Worm (Caenorhabditis elegans): ENCODE data around the gene top-2.

The top-2 gene

ce11 chrII:11910569-11910968, 35.6 kb downstream of the top-2 start:
- TF ChIP-seq ceh-14 (tag; optimal IDR thresholded peaks at IDR 0.05) = no peak
- TF ChIP-seq tbx-2 (tag; optimal IDR thresholded peaks at IDR 0.05) = no peak
- TF ChIP-seq nfya-1 (tag; optimal IDR thresholded peaks at IDR 0.05) = peak; percentile 88
- no peak for TF ChIP-seq ceh-48 (tag; optimal IDR thresholded peaks at IDR 0.05)
- TF ChIP-seq elt-4 (tag; optimal IDR thresholded peaks at IDR 0.05) = no peak

- TF ChIP-seq syd-9 (tag; optimal IDR thresholded peaks at IDR 0.05) (no peak), ceh-45 (GFP tag; IDR thresholded peaks at IDR 0.05) (no peak), K02D7.2 (tag; optimal IDR thresholded peaks at IDR 0.05) (no peak)
These were observed 39.4 kb downstream of the top-2 start, which contains the start of gene ZK930.7 for ce11 chrII:11914304-11914703. TSS of gene ZK930.7 (plus strand) at chrII:11914604.

- TF ChIP-seq pha-4 (tag; optimal IDR thresholded peaks at IDR 0.05) (no peak), pax-1 (tag; optimal IDR thresholded peaks at IDR 0.05) (peak; percentile 23)
These were observed 41.0 kb downstream of the top-2 start, which contains the start of the genes vps-15 and hmg-12 for ce11 chrII:11915770-11916554. TSS of gene vps-15 (minus strand) at chrII:11915852. TSS of gene hmg-12 (plus strand) at chrII:11916513.

ce11 chrII:11916555-11916941, 41.6 kb downstream of the top-2 start:
- no peak for TF ChIP-seq ceh-31 (tag; optimal IDR thresholded peaks at IDR 0.05)
- TF ChIP-seq Y22D7AL.16 (tag; optimal IDR thresholded peaks at IDR 0.05) = no peak
- TF ChIP-seq hlh-6 (tag; optimal IDR thresholded peaks at IDR 0.05) = no peak
- no peak for TF ChIP-seq ceh-45 (GFP tag; IDR thresholded peaks at IDR 0.05)
- no peak for TF ChIP-seq ceh-24 (tag; optimal IDR thresholded peaks at IDR 0.05)
- no peak for TF ChIP-seq syd-9 (tag; optimal IDR thresholded peaks at IDR 0.05)
- TF ChIP-seq ama-1 (optimal IDR thresholded peaks at IDR 0.05) = no peak
- TF ChIP-seq madf-2 (tag; optimal IDR thresholded peaks at IDR 0.05) = no peak
- no peak for TF ChIP-seq unc-86 (tag; optimal IDR thresholded peaks at IDR 0.05)
- no peak for TF ChIP-seq unc-3 (GFP tag; conservative IDR thresholded peaks at IDR 0.05)
- no peak for TF ChIP-seq unc-3 (tag; optimal IDR thresholded peaks at IDR 0.05)
- no peak for TF ChIP-seq ceh-22 (tag; optimal IDR thresholded peaks at IDR 0.05)
- no peak for TF ChIP-seq sox-2 (GFP tag; IDR thresholded peaks at IDR 0.05)
- TF ChIP-seq elt-2 (tag; optimal IDR thresholded peaks at IDR 0.05) = no peak
- no peak for TF ChIP-seq dmd-4 (tag; optimal IDR thresholded peaks at IDR 0.05; ENCODE audit: borderline replicate concordance)
- no peak for TF ChIP-seq rnt-1 (tag; optimal IDR thresholded peaks at IDR 0.05)
- no peak for TF ChIP-seq ceh-30 (tag; optimal IDR thresholded peaks at IDR 0.05)
- TF ChIP-seq pag-3 (tag; optimal IDR thresholded peaks at IDR 0.05; ENCODE audit: borderline replicate concordance) = no peak
- no peak for TF ChIP-seq fkh-6 (tag; optimal IDR thresholded peaks at IDR 0.05)
- no peak for TF ChIP-seq nfya-1 (tag; optimal IDR thresholded peaks at IDR 0.05)
- TF ChIP-seq unc-42 (tag; optimal IDR thresholded peaks at IDR 0.05) = no peak

ce11 chrII:11916945-11917344, 42.0 kb downstream of the top-2 start:
- TF ChIP-seq pag-3 (tag; optimal IDR thresholded peaks at IDR 0.05; ENCODE audit: borderline replicate concordance) = no peak
- no peak for TF ChIP-seq mec-3 (tag; optimal IDR thresholded peaks at IDR 0.05; ENCODE audit: borderline replicate concordance)
- TF ChIP-seq elt-2 (tag; optimal IDR thresholded peaks at IDR 0.05) = no peak
- TF ChIP-seq T23F11.4 (GFP tag; optimal IDR thresholded peaks at IDR 0.05) = no peak

ce11 chrII:11917530-11917952, 42.6 kb downstream of the top-2 start:
- no peak for TF ChIP-seq odd-2 (tag; optimal IDR thresholded peaks at IDR 0.05)
- no peak for TF ChIP-seq che-1 (tag; optimal IDR thresholded peaks at IDR 0.05)
- no peak for TF ChIP-seq madf-2 (tag; optimal IDR thresholded peaks at IDR 0.05)
- no peak for TF ChIP-seq ceh-6 (GFP tag; optimal IDR thresholded peaks at IDR 0.05)
- no peak for TF ChIP-seq ama-1 (optimal IDR thresholded peaks at IDR 0.05)
- no peak for TF ChIP-seq npax-4 (tag; optimal IDR thresholded peaks at IDR 0.05)
- no peak for TF ChIP-seq rnt-1 (tag; optimal IDR thresholded peaks at IDR 0.05)
- TF ChIP-seq unc-55 (GFP tag; optimal IDR thresholded peaks at IDR 0.05) = no peak
- no peak for TF ChIP-seq lim-6 (tag; optimal IDR thresholded peaks at IDR 0.05)
- no peak for TF ChIP-seq C08G9.2 (tag; optimal IDR thresholded peaks at IDR 0.05)
- no peak for TF ChIP-seq tbx-7 (tag; optimal IDR thresholded peaks at IDR 0.05)
- no peak for TF ChIP-seq unc-86 (tag; optimal IDR thresholded peaks at IDR 0.05)
- TF ChIP-seq hlh-8 (tag; optimal IDR thresholded peaks at IDR 0.05) = no peak
- TF ChIP-seq hlh-15 (tag; optimal IDR thresholded peaks at IDR 0.05) = no peak
- TF ChIP-seq sdc-2 (tag; optimal IDR thresholded peaks at IDR 0.05) = no peak

Measured in whole organism, late embryonic.